Worm (Caenorhabditis elegans): ENCODE data around the gene Y56A3A.33.

- TF ChIP-seq ces-1 (GFP tag; optimal IDR thresholded peaks at IDR 0.05) = no peak
- no peak for TF ChIP-seq nhr-237 (tag; optimal IDR thresholded peaks at IDR 0.05)
- no peak for TF ChIP-seq unc-39 (tag; optimal IDR thresholded peaks at IDR 0.05)
- TF ChIP-seq unc-62 (GFP tag; optimal IDR thresholded peaks at IDR 0.05) = no peak
- TF ChIP-seq nhr-2 (tag; optimal IDR thresholded peaks at IDR 0.05) = no peak
- no peak for TF ChIP-seq nhr-12 (tag; optimal IDR thresholded peaks at IDR 0.05)
- no peak for TF ChIP-seq snpc-4 (tag; optimal IDR thresholded peaks at IDR 0.05)
- no peak for TF ChIP-seq sem-2 (GFP tag; optimal IDR thresholded peaks at IDR 0.05)
- TF ChIP-seq pha-4 (tag; optimal IDR thresholded peaks at IDR 0.05) = no peak
- no peak for TF ChIP-seq ztf-11 (tag; optimal IDR thresholded peaks at IDR 0.05)
- no peak for TF ChIP-seq nhr-76 (tag; optimal IDR thresholded peaks at IDR 0.05)
- TF ChIP-seq cnd-1 (tag; optimal IDR thresholded peaks at IDR 0.05) = no peak
- TF ChIP-seq lsy-2 (tag; optimal IDR thresholded peaks at IDR 0.05) = no peak
- TF ChIP-seq ham-2 (GFP tag; optimal IDR thresholded peaks at IDR 0.05) = no peak
These were observed at the start of gene Y56A3A.33 for ce11 chrIII:12002850-12003249.
